Worm (Caenorhabditis elegans) whole organism, young adult: Measurements from ENCODE around the gene F08F8.6.

Experiments used
- B0035.1 ChIP-seq: sonication (generic microtip); optimal IDR thresholded peaks from 2 replicates; lab custom pipeline; 2016; ENCODE audit warnings: missing genetic modification characterization, mild to moderate bottlenecking, missing compliant biosample characterization, missing genotype, missing genetic modification reagents
- B0261.1 ChIP-seq: sonication (generic microtip); optimal IDR thresholded peaks from 2 replicates; lab custom pipeline; 2016; ENCODE audit warnings: mild to moderate bottlenecking, missing genetic modification characterization, moderate library complexity, missing compliant biosample characterization
- C17E4.6 ChIP-seq: fragments of 200-800 bp; sonication (Bioruptor generic); IDR thresholded peaks from 2 replicates; pipeline ENCODE4 v1.3.6; 2022; ENCODE audit warnings: missing genetic modification reagents, missing genetic modification characterization, missing compliant biosample characterization
- F33H1.4 ChIP-seq: fragments of 200-800 bp; sonication (Bioruptor generic); IDR thresholded peaks from 2 replicates; pipeline ENCODE4 v1.3.6; 2022; ENCODE audit warnings: missing genetic modification reagents, missing genetic modification characterization, missing compliant biosample characterization
- F39B2.1 ChIP-seq: fragments of 200-800 bp; sonication (Bioruptor generic); IDR thresholded peaks from 2 replicates; pipeline ENCODE4 v1.3.6; 2022; ENCODE audit warnings: missing genetic modification reagents, missing genetic modification characterization, missing compliant biosample characterization
- F49E8.2 ChIP-seq: sonication (generic microtip); optimal IDR thresholded peaks from 3 replicates; lab custom pipeline; 2017; ENCODE audit warnings: missing genetic modification characterization, mild to moderate bottlenecking, missing compliant biosample characterization, antibody characterized with exemption, moderate library complexity; ENCODE audit not compliant: insufficient read depth
- F55B11.4 ChIP-seq: sonication (generic microtip); optimal IDR thresholded peaks from 2 replicates; lab custom pipeline; 2016; ENCODE audit warnings: missing compliant biosample characterization, missing genetic modification characterization, borderline replicate concordance; ENCODE audit not compliant: insufficient read depth
- F57C9.4 ChIP-seq: sonication (generic microtip); optimal IDR thresholded peaks from 2 replicates; lab custom pipeline; 2017; ENCODE audit warnings: mild to moderate bottlenecking, missing genetic modification characterization, missing compliant biosample characterization
- K11D2.4 ChIP-seq: fragments of 200-800 bp; sonication (Bioruptor generic); IDR thresholded peaks from 2 replicates; pipeline ENCODE4 v1.3.6; 2022; ENCODE audit warnings: missing genetic modification reagents, missing genetic modification characterization, missing compliant biosample characterization
- Y53F4B.3 ChIP-seq: fragments of 200-800 bp; sonication (Bioruptor generic); IDR thresholded peaks from 2 replicates; pipeline ENCODE4 v1.3.6; 2022; ENCODE audit warnings: missing genetic modification reagents, missing genetic modification characterization, missing compliant biosample characterization
- ZK185.1 ChIP-seq: sonication (generic microtip); optimal IDR thresholded peaks from 2 replicates; lab custom pipeline; 2016; ENCODE audit warnings: mild to moderate bottlenecking, missing genetic modification characterization, missing compliant biosample characterization; ENCODE audit not compliant: poor library complexity, severe bottlenecking
- akir-1 ChIP-seq: fragments of 200-800 bp; sonication (Bioruptor generic); optimal IDR thresholded peaks from 2 replicates; lab custom pipeline; 2018; ENCODE audit warnings: mild to moderate bottlenecking, missing genetic modification characterization, moderate library complexity, missing compliant biosample characterization
- ama-1 ChIP-seq, 3 experiments: fragments of 150-350 bp in 1 of 3; sonication (generic microtip) in 2 of 3; optimal IDR thresholded peaks; 2 replicates each; lab custom pipeline; 2014 to 2018; ENCODE audit warnings: missing biosample characterization in 2 of 3, missing genetic modification characterization in 2 of 3, missing genetic modification reagents in 2 of 3
- aptf-3 ChIP-seq: fragments of 200-800 bp; sonication (Bioruptor generic); IDR thresholded peaks from 2 replicates; pipeline ENCODE4 v1.3.6; 2022; ENCODE audit warnings: missing genetic modification characterization, missing compliant biosample characterization
- bed-1 ChIP-seq: fragments of 200-800 bp; sonication (Bioruptor generic); IDR thresholded peaks from 2 replicates; pipeline ENCODE4 v1.3.6; 2022; ENCODE audit warnings: missing genetic modification reagents, missing genetic modification characterization, missing compliant biosample characterization
- cebp-1 ChIP-seq, 2 experiments: fragments of 200-800 bp in 1 of 2; sonication (Bioruptor generic) in 1 of 2; sonication (generic microtip) in 1 of 2; IDR thresholded peaks in 1 of 2; optimal IDR thresholded peaks in 1 of 2; 2 replicates each; pipeline versions ENCODE4 v1.3.6 to Lab custom; 2017 to 2022; ENCODE audit warnings: missing compliant biosample characterization in 2 of 2, missing genetic modification characterization in 2 of 2, mild to moderate bottlenecking in 1 of 2, missing genetic modification reagents in 1 of 2, moderate library complexity in 1 of 2
- ceh-27 ChIP-seq: fragments of 200-800 bp; sonication (Bioruptor generic); optimal IDR thresholded peaks from 2 replicates; lab custom pipeline; 2018; ENCODE audit warnings: mild to moderate bottlenecking, missing genetic modification characterization, moderate library complexity, missing compliant biosample characterization
- dpl-1 ChIP-seq: fragments of 150-350 bp; optimal IDR thresholded peaks from 2 replicates; lab custom pipeline; 2014; ENCODE audit warnings: missing biosample characterization, missing genetic modification reagents, missing genetic modification characterization
- egrh-3 ChIP-seq: fragments of 200-800 bp; sonication (Bioruptor generic); IDR thresholded peaks from 2 replicates; pipeline ENCODE4 v1.3.6; 2022; ENCODE audit warnings: missing genetic modification reagents, missing genetic modification characterization, missing compliant biosample characterization
- fkh-3 ChIP-seq: sonication (generic microtip); optimal IDR thresholded peaks from 2 replicates; lab custom pipeline; 2016; ENCODE audit warnings: mild to moderate bottlenecking, missing genetic modification characterization, missing compliant biosample characterization
- gei-17 ChIP-seq: fragments of 200-800 bp; sonication (Bioruptor generic); optimal IDR thresholded peaks from 2 replicates; lab custom pipeline; 2018; ENCODE audit warnings: mild to moderate bottlenecking, missing genetic modification characterization, missing compliant biosample characterization
- him-1 ChIP-seq: sonication (generic microtip); optimal IDR thresholded peaks from 2 replicates; lab custom pipeline; 2016; ENCODE audit warnings: missing genotype, missing genetic modification reagents, missing genetic modification characterization, missing compliant biosample characterization
- hrde-1 ChIP-seq: sonication (generic microtip); optimal IDR thresholded peaks from 2 replicates; lab custom pipeline; 2016; ENCODE audit warnings: missing genetic modification characterization, mild to moderate bottlenecking, missing compliant biosample characterization, moderate library complexity, missing genotype, missing genetic modification reagents, borderline replicate concordance
- hsf-1 ChIP-seq: fragments of 200-800 bp; sonication (Bioruptor generic); IDR thresholded peaks from 2 replicates; pipeline ENCODE4 v1.3.6; 2022; ENCODE audit warnings: missing genetic modification reagents, missing genetic modification characterization, missing compliant biosample characterization
- lin-40 ChIP-seq: sonication (generic microtip); optimal IDR thresholded peaks from 2 replicates; lab custom pipeline; 2016; ENCODE audit warnings: missing genetic modification characterization, mild to moderate bottlenecking, missing compliant biosample characterization, missing genotype, missing genetic modification reagents
- madf-6 ChIP-seq: fragments of 200-800 bp; sonication (Bioruptor generic); IDR thresholded peaks from 2 replicates; pipeline ENCODE4 v1.3.6; 2022; ENCODE audit warnings: missing genetic modification reagents, missing genetic modification characterization, missing compliant biosample characterization
- madf-8 ChIP-seq: fragments of 200-800 bp; sonication (Bioruptor generic); conservative IDR thresholded peaks from 2 replicates; pipeline ENCODE4 v1.3.6; 2022; ENCODE audit warnings: missing genetic modification reagents, missing genetic modification characterization, missing compliant biosample characterization
- nfya-2 ChIP-seq: fragments of 200-800 bp; sonication (Bioruptor generic); IDR thresholded peaks from 2 replicates; pipeline ENCODE4 v1.3.6; 2022; ENCODE audit warnings: missing genetic modification reagents, missing genetic modification characterization, missing compliant biosample characterization
- nhr-90 ChIP-seq: sonication (generic microtip); optimal IDR thresholded peaks from 2 replicates; lab custom pipeline; 2016; ENCODE audit warnings: missing genotype, mild to moderate bottlenecking, missing genetic modification characterization, missing compliant biosample characterization
- pbrm-1 ChIP-seq: fragments of 200-800 bp; sonication (Bioruptor generic); IDR thresholded peaks from 2 replicates; pipeline ENCODE4 v1.3.6; 2022; ENCODE audit warnings: missing genetic modification reagents, missing genetic modification characterization, missing compliant biosample characterization
- snpc-1.1 ChIP-seq: sonication (generic microtip); optimal IDR thresholded peaks from 2 replicates; lab custom pipeline; 2017; ENCODE audit warnings: missing genetic modification characterization, mild to moderate bottlenecking, missing compliant biosample characterization, antibody characterized with exemption, moderate library complexity, missing genotype, missing genetic modification reagents; ENCODE audit not compliant: insufficient read depth
- snpc-1.3 ChIP-seq: sonication (generic microtip); optimal IDR thresholded peaks from 2 replicates; lab custom pipeline; 2017; ENCODE audit warnings: missing genetic modification characterization, mild to moderate bottlenecking, missing compliant biosample characterization, antibody characterized with exemption, moderate library complexity, missing genotype, missing genetic modification reagents; ENCODE audit not compliant: insufficient read depth
- tbp1 ChIP-seq: fragments of 200-800 bp; sonication (Bioruptor generic); optimal IDR thresholded peaks from 2 replicates; lab custom pipeline; 2018; ENCODE audit warnings: mild to moderate bottlenecking, missing genetic modification characterization, missing compliant biosample characterization
- tlf-1 ChIP-seq: fragments of 200-800 bp; sonication (Bioruptor generic); optimal IDR thresholded peaks from 2 replicates; lab custom pipeline; 2018; ENCODE audit warnings: mild to moderate bottlenecking, missing genetic modification characterization, missing compliant biosample characterization
- unc-130 ChIP-seq: sonication (generic microtip); optimal IDR thresholded peaks from 2 replicates; lab custom pipeline; 2016; ENCODE audit warnings: missing genetic modification reagents, missing genetic modification characterization, missing compliant biosample characterization
- unc-62 ChIP-seq: fragments of 150-350 bp; optimal IDR thresholded peaks from 2 replicates; lab custom pipeline; 2014; ENCODE audit warnings: missing biosample characterization, missing genetic modification reagents, missing genetic modification characterization
- zfh-2 ChIP-seq: fragments of 200-800 bp; sonication (Bioruptor generic); conservative IDR thresholded peaks from 2 replicates; pipeline ENCODE4 v1.3.6; 2022; ENCODE audit warnings: missing genetic modification reagents, missing genetic modification characterization, missing compliant biosample characterization
- zim-3 ChIP-seq: sonication (generic microtip); optimal IDR thresholded peaks from 2 replicates; lab custom pipeline; 2017; ENCODE audit warnings: mild to moderate bottlenecking, missing genetic modification characterization, moderate library complexity, missing compliant biosample characterization
- ztf-22 ChIP-seq: fragments of 200-800 bp; sonication (Bioruptor generic); optimal IDR thresholded peaks from 2 replicates; lab custom pipeline; 2018; ENCODE audit warnings: mild to moderate bottlenecking, missing genetic modification characterization, moderate library complexity, missing compliant biosample characterization
- ztf-26 ChIP-seq: sonication (generic microtip); optimal IDR thresholded peaks from 2 replicates; lab custom pipeline; 2017; ENCODE audit warnings: missing genetic modification characterization, missing compliant biosample characterization
- ztf-28 ChIP-seq: fragments of 200-800 bp; sonication (Bioruptor generic); IDR thresholded peaks from 2 replicates; pipeline ENCODE4 v1.3.6; 2022; ENCODE audit warnings: missing genetic modification reagents, missing genetic modification characterization, missing compliant biosample characterization

The F08F8.6 gene

DNA sequence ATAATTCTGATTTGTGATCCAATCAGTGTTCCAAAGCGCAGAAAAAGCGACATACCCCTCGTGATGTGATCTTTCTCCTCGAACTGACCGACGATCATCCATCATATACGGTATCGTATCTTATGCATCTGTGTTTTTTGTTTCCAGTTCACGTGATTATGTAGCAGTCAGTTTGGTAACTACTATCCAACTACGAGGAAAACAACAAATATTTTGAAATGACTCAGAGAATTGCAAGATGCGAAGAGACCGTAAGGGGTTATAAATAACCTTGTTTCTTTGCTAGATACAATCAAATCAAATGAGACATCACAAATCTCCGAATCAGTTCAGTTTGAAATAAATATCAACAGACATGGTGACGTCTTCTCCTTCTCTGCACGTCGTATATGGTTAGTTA lies 43.3 kb upstream of the F08F8.6 start:
- TF ChIP-seq lin-40 (tag; lab: Kevin White, UChicago) (peak; percentile 7), ztf-28 (GFP tag; lab: Robert Waterston, UW) (no peak), ztf-26 (tag; lab: Kevin White, UChicago) (peak; percentile 18)

DNA sequence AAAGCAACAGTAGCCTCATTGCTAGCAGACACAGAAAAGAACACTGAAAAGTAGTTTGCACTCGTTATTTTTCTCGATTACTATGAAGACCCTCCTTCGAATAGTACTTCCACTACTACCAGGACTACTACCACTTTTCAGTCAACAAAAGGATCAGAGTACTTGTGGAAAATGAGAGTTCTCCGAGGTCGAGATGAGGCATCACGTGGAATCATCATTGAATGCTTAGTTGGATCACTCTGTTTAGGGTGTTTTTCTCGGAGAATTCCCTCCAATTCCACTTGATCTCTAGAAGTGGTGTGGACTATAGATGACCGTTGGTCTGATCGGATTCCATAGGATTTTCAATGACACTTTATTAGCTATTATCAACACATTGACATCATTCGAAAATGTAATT lies 42.7 kb upstream of the F08F8.6 start:
- no peak for TF ChIP-seq F33H1.4 (GFP tag; lab: Robert Waterston, UW)
- TF ChIP-seq ceh-27 (GFP tag; lab: Kevin White, UChicago), result peak; percentile 69

DNA sequence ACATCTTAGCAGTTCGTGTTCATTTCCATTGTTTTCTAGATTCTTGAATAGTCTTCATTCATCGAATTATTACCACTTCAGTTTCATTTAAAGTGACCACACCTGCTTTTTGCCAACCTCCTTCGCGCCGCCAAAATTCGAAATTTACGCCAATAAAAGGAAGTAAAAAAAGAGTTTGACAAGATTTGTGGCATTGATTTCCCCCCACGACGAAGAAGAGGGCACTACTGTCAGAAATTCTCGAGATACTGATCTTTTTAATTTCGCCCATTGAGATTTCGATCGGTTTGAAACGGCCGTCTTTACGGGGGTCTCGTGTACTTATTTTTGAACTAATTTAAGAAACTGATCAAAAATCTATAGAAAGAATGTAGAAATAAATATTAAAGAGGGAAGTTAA lies 41.8 kb upstream of the F08F8.6 start:
- TF ChIP-seq C17E4.6, result no peak
- no peak for TF ChIP-seq ztf-22 (GFP tag; lab: Kevin White, UChicago)
- TF ChIP-seq tbp1 (GFP tag; lab: Kevin White, UChicago), result no peak
- TF ChIP-seq B0261.1 (tag; lab: Kevin White, UChicago), result no peak
- TF ChIP-seq hrde-1 (tag; lab: Kevin White, UChicago), result no peak
- TF ChIP-seq hsf-1, result no peak
- no peak for TF ChIP-seq madf-8 (GFP tag; lab: Robert Waterston, UW)
- TF ChIP-seq F57C9.4 (tag; lab: Kevin White, UChicago), result no peak
- no peak for TF ChIP-seq bed-1
- no peak for TF ChIP-seq him-1
- no peak for TF ChIP-seq nhr-90 (tag; lab: Kevin White, UChicago)
- TF ChIP-seq Y53F4B.3 (GFP tag; lab: Robert Waterston, UW), result no peak
- no peak for TF ChIP-seq F49E8.2 (tag; lab: Kevin White, UChicago)
- no peak for TF ChIP-seq akir-1
- no peak for TF ChIP-seq fkh-3

DNA sequence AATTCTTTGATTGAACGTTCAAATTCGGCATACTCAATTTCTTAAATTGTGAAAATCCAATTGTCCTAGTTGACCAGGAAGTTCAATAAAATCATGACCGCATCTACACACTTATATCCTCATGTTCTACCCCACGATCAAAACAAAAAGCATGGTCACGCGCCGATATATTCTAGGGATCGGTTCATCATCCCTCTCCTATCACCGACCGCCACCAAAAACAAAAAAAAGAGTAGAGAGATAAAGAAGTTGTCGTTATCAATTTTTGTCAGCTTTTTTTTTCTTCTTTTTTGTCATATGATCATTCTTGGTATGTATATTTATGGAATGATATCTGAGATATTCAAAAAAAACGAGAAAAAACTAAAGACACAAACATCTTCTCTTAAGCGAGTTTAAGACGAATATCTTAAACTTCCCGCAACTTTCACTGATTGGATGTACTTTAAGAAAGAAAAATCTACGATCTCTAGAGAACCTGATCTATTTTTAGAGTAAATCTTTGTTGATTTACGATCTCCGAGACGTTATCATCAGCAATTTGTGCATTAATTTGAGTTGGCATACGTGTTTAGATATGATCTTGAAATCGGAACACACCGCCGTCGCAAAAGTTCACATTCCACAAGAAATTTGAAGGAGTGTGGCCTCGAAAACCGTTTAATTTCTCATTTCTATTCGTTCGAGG lies 38.4 kb upstream of the F08F8.6 start:
- TF ChIP-seq gei-17 (GFP tag; lab: Kevin White, UChicago) (no peak), tlf-1 (GFP tag; lab: Kevin White, UChicago) (no peak), lin-40 (tag; lab: Kevin White, UChicago) (peak; percentile 14), ztf-26 (tag; lab: Kevin White, UChicago) (peak; percentile 74), K11D2.4 (GFP tag; lab: Robert Waterston, UW) (peak; percentile 47; the same call in 1 of the 2 replicates)

DNA sequence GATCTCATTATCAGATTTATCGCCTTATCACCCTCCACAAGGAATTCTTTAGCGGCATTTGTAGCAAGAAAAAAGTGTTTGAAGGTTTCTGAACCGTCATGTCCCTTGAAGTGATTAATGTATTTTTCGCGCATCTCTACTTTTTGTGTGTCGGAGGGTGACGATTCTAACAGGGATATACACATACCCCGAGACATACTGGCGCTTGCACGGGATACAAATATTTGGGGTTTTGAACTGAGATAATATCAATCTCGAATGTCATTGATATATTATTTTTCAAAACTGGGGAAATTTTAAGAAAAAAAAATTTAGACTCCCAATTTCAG lies 37.9 kb upstream of the F08F8.6 start:
- no peak for TF ChIP-seq zim-3 (tag; lab: Kevin White, UChicago)
- TF ChIP-seq B0035.1 (tag; lab: Kevin White, UChicago), result no peak
- TF ChIP-seq dpl-1, result no peak
- no peak for TF ChIP-seq unc-62 (GFP tag; lab: Kevin White, UChicago)
- no peak for TF ChIP-seq snpc-1.3 (tag; lab: Kevin White, UChicago)
- no peak for TF ChIP-seq pbrm-1 (GFP tag; lab: Robert Waterston, UW)
- no peak for TF ChIP-seq ama-1 (optimal IDR thresholded peaks at IDR 0.05; lab: Kevin White, UChicago)
- TF ChIP-seq ama-1 (GFP tag; optimal IDR thresholded peaks at IDR 0.05; lab: Kevin White, UChicago), result no peak
- TF ChIP-seq zfh-2, result no peak
- no peak for TF ChIP-seq egrh-3
- no peak for TF ChIP-seq unc-130 (GFP tag; lab: Kevin White, UChicago)
- TF ChIP-seq madf-6 (GFP tag; lab: Robert Waterston, UW), result no peak
- TF ChIP-seq aptf-3 (GFP tag; lab: Robert Waterston, UW), result no peak
- no peak for TF ChIP-seq nfya-2 (GFP tag; lab: Robert Waterston, UW)
- no peak for TF ChIP-seq F39B2.1 (GFP tag; lab: Robert Waterston, UW)
- no peak for TF ChIP-seq snpc-1.1 (tag; lab: Kevin White, UChicago)
- no peak for TF ChIP-seq ZK185.1 (tag; lab: Kevin White, UChicago)
- no peak for TF ChIP-seq F55B11.4 (tag; lab: Kevin White, UChicago)
- TF ChIP-seq cebp-1 (GFP tag; IDR thresholded peaks at IDR 0.05; lab: Robert Waterston, UW), result no peak
- no peak for TF ChIP-seq cebp-1 (tag; optimal IDR thresholded peaks at IDR 0.05; lab: Kevin White, UChicago)
